Worm (Caenorhabditis elegans) whole organism, L4 larva: Measurements from ENCODE around the gene tbb-1.

Experiments used
- F37D6.2 ChIP-seq: sonication (generic microtip); optimal IDR thresholded peaks from 2 replicates; lab custom pipeline; 2016; ENCODE audit warnings: mild to moderate bottlenecking, missing genetic modification characterization, missing compliant biosample characterization
- F44E2.7 ChIP-seq: fragments of 200-800 bp; sonication (Bioruptor generic); IDR thresholded peaks from 2 replicates; pipeline ENCODE4 v2.1.2; 2022; ENCODE audit warnings: missing genetic modification characterization, missing compliant biosample characterization
- F49E8.2 ChIP-seq: sonication (generic microtip); optimal IDR thresholded peaks from 2 replicates; lab custom pipeline; 2016; ENCODE audit warnings: missing compliant biosample characterization, mild to moderate bottlenecking, missing genetic modification characterization, borderline replicate concordance
- R02D3.7 ChIP-seq: fragments of 150-350 bp; sonication (generic microtip); optimal IDR thresholded peaks from 3 replicates; lab custom pipeline; 2014; ENCODE audit warnings: missing biosample characterization, missing genetic modification characterization
- T26A8.4 ChIP-seq: fragments of 200-800 bp; sonication (Bioruptor generic); IDR thresholded peaks from 2 replicates; pipeline ENCODE4 v1.3.6; 2022; ENCODE audit warnings: missing genetic modification characterization, missing compliant biosample characterization
- Y5F2A.4 ChIP-seq: fragments of 200-800 bp; sonication (Bioruptor generic); optimal IDR thresholded peaks from 2 replicates; lab custom pipeline; 2018; ENCODE audit warnings: mild to moderate bottlenecking, missing genetic modification characterization, missing compliant biosample characterization
- Y75B8A.6 ChIP-seq: fragments of 200-800 bp; sonication (Bioruptor generic); IDR thresholded peaks from 2 replicates; pipeline ENCODE4 v1.3.6; 2022; ENCODE audit warnings: missing genetic modification reagents, missing genetic modification characterization, missing compliant biosample characterization
- ZK337.2 ChIP-seq: fragments of 200-800 bp; sonication (Bioruptor generic); IDR thresholded peaks from 2 replicates; pipeline ENCODE4 v1.3.6; 2022; ENCODE audit warnings: missing genetic modification reagents, missing genetic modification characterization, missing compliant biosample characterization
- aha-1 ChIP-seq: fragments of 150-350 bp; peaks from one replicate; lab custom pipeline; 2014; ENCODE audit warnings: missing biosample characterization, missing genetic modification characterization
- arid-1 ChIP-seq: fragments of 200-800 bp; sonication (Bioruptor generic); conservative IDR thresholded peaks from 2 replicates; pipeline ENCODE4 v1.3.6; 2022; ENCODE audit warnings: missing genetic modification reagents, missing genetic modification characterization, missing compliant biosample characterization
- ceh-82 ChIP-seq: sonication (generic microtip); optimal IDR thresholded peaks from 2 replicates; lab custom pipeline; 2017; ENCODE audit warnings: missing biosample characterization, missing genetic modification characterization
- ces-1 ChIP-seq: fragments of 150-350 bp; sonication (generic microtip); optimal IDR thresholded peaks from 4 replicates; lab custom pipeline; 2014; ENCODE audit warnings: missing biosample characterization, missing genetic modification reagents, missing genetic modification characterization
- cey-2 ChIP-seq: sonication (generic microtip); optimal IDR thresholded peaks from 3 replicates; lab custom pipeline; 2017; ENCODE audit warnings: missing genetic modification characterization, mild to moderate bottlenecking, missing compliant biosample characterization, antibody characterized with exemption, borderline replicate concordance; ENCODE audit not compliant: insufficient read depth
- ctbp-1 ChIP-seq: fragments of 200-800 bp; sonication (Bioruptor generic); IDR thresholded peaks from 2 replicates; pipeline ENCODE4 v1.3.6; 2022; ENCODE audit warnings: missing genetic modification reagents, missing genetic modification characterization, missing compliant biosample characterization
- daf-12 ChIP-seq: fragments of 150-350 bp; optimal IDR thresholded peaks from 2 replicates; lab custom pipeline; 2014; ENCODE audit warnings: missing biosample characterization, missing genetic modification reagents, missing genetic modification characterization
- daf-16 ChIP-seq, 3 experiments: sonication (generic microtip); optimal IDR thresholded peaks; 2 replicates each; lab custom pipeline; 2016 to 2017; ENCODE audit warnings: missing genetic modification characterization in 3 of 3, missing genetic modification reagents in 3 of 3, mild to moderate bottlenecking in 2 of 3, missing compliant biosample characterization in 2 of 3, missing biosample characterization in 1 of 3, moderate library complexity in 1 of 3
- daf-19 ChIP-seq: fragments of 200-800 bp; sonication (Bioruptor generic); conservative IDR thresholded peaks from 2 replicates; pipeline ENCODE4 v1.3.6; 2022; ENCODE audit warnings: missing genetic modification characterization, missing compliant biosample characterization
- dmd-6 ChIP-seq: fragments of 200-800 bp; sonication (Bioruptor generic); IDR thresholded peaks from 2 replicates; pipeline ENCODE4 v1.3.6; 2022; ENCODE audit warnings: missing genetic modification reagents, missing genetic modification characterization, missing compliant biosample characterization
- duxl-1 ChIP-seq: sonication (generic microtip); optimal IDR thresholded peaks from 2 replicates; lab custom pipeline; 2016; ENCODE audit warnings: mild to moderate bottlenecking, missing genetic modification characterization, moderate library complexity, missing compliant biosample characterization; ENCODE audit not compliant: poor library complexity
- egl-43 ChIP-seq: fragments of 200-800 bp; sonication (Bioruptor generic); IDR thresholded peaks from 2 replicates; pipeline ENCODE4 v1.3.6; 2022; ENCODE audit warnings: missing genetic modification reagents, missing genetic modification characterization, missing compliant biosample characterization
- fkh-10 ChIP-seq: fragments of 150-350 bp; optimal IDR thresholded peaks from 2 replicates; lab custom pipeline; 2014; ENCODE audit warnings: missing biosample characterization, missing genetic modification reagents, missing genetic modification characterization
- gei-8 ChIP-seq: fragments of 200-800 bp; sonication (Bioruptor generic); optimal IDR thresholded peaks from 2 replicates; lab custom pipeline; 2018; ENCODE audit warnings: mild to moderate bottlenecking, missing genetic modification characterization, missing compliant biosample characterization
- hif-1 ChIP-seq, 2 experiments: sonication (generic microtip); optimal IDR thresholded peaks; 2 replicates each; lab custom pipeline; 2016 to 2017; ENCODE audit warnings: missing compliant biosample characterization in 2 of 2, missing genetic modification characterization in 2 of 2, missing genetic modification reagents in 2 of 2, missing genotype in 2 of 2, mild to moderate bottlenecking in 1 of 2
- hlh-30 ChIP-seq: sonication (generic microtip); optimal IDR thresholded peaks from 2 replicates; lab custom pipeline; 2017; ENCODE audit warnings: antibody characterized with exemption, mild to moderate bottlenecking, missing genetic modification characterization, missing compliant biosample characterization; ENCODE audit not compliant: insufficient read depth
- hmg-1.1 ChIP-seq: fragments of 200-800 bp; sonication (Bioruptor generic); IDR thresholded peaks from 2 replicates; pipeline ENCODE4 v1.3.6; 2022; ENCODE audit warnings: missing genetic modification reagents, missing genetic modification characterization, missing compliant biosample characterization
- lin-1 ChIP-seq: fragments of 200-800 bp; sonication (Bioruptor generic); IDR thresholded peaks from 2 replicates; pipeline ENCODE4 v1.3.6; 2022; ENCODE audit warnings: missing genetic modification reagents, missing genetic modification characterization, missing compliant biosample characterization
- lin-29 ChIP-seq: fragments of 200-800 bp; sonication (Bioruptor generic); IDR thresholded peaks from 2 replicates; pipeline ENCODE4 v1.3.6; 2022; ENCODE audit warnings: missing genetic modification reagents, missing genetic modification characterization, missing compliant biosample characterization
- lin-39 ChIP-seq: fragments of 150-350 bp; optimal IDR thresholded peaks from 2 replicates; lab custom pipeline; 2014; ENCODE audit warnings: missing biosample characterization, missing genetic modification reagents, missing genetic modification characterization
- madf-5 ChIP-seq, 2 experiments: fragments of 200-800 bp; sonication (Bioruptor generic); IDR thresholded peaks; 2 replicates each; pipeline ENCODE4 v1.3.6; 2022; ENCODE audit warnings: missing compliant biosample characterization in 2 of 2, missing genetic modification characterization in 2 of 2
- madf-9 ChIP-seq: fragments of 200-800 bp; sonication (Bioruptor generic); conservative IDR thresholded peaks from 2 replicates; pipeline ENCODE4 v1.3.6; 2022; ENCODE audit warnings: missing genetic modification reagents, missing genetic modification characterization, missing compliant biosample characterization
- mep-1 ChIP-seq: fragments of 150-350 bp; sonication (generic microtip); optimal IDR thresholded peaks from 3 replicates; lab custom pipeline; 2014; ENCODE audit warnings: missing biosample characterization, missing genetic modification characterization
- mes-2 ChIP-seq: sonication (generic microtip); optimal IDR thresholded peaks from 2 replicates; lab custom pipeline; 2016; ENCODE audit warnings: missing genotype, mild to moderate bottlenecking, missing genetic modification characterization, missing compliant biosample characterization; ENCODE audit not compliant: poor library complexity, severe bottlenecking
- mxl-3 ChIP-seq: fragments of 200-800 bp; sonication (Bioruptor generic); optimal IDR thresholded peaks from 2 replicates; lab custom pipeline; 2018; ENCODE audit warnings: mild to moderate bottlenecking, missing genetic modification characterization, missing compliant biosample characterization
- nhr-11 ChIP-seq: fragments of 150-350 bp; optimal IDR thresholded peaks from 2 replicates; lab custom pipeline; 2014; ENCODE audit warnings: missing biosample characterization, missing genetic modification characterization
- nhr-111 ChIP-seq: fragments of 200-800 bp; sonication (Bioruptor generic); optimal IDR thresholded peaks from 2 replicates; lab custom pipeline; 2018; ENCODE audit warnings: mild to moderate bottlenecking, missing genetic modification characterization, missing compliant biosample characterization
- nhr-237 ChIP-seq: sonication (generic microtip); optimal IDR thresholded peaks from 2 replicates; lab custom pipeline; 2017; ENCODE audit warnings: missing biosample characterization, missing genetic modification characterization
- php-3 ChIP-seq: fragments of 200-800 bp; sonication (Bioruptor generic); IDR thresholded peaks from 2 replicates; pipeline ENCODE4 v1.3.6; 2022; ENCODE audit warnings: missing genetic modification reagents, missing genetic modification characterization, missing compliant biosample characterization
- pqm-1 ChIP-seq: sonication (generic microtip); optimal IDR thresholded peaks from 2 replicates; lab custom pipeline; 2017; ENCODE audit warnings: missing biosample characterization, missing genetic modification characterization
- sdz-12 ChIP-seq: fragments of 200-800 bp; sonication (Bioruptor generic); optimal IDR thresholded peaks from 2 replicates; lab custom pipeline; 2018; ENCODE audit warnings: mild to moderate bottlenecking, missing genetic modification characterization, missing compliant biosample characterization
- skn-1 ChIP-seq: fragments of 150-350 bp; optimal IDR thresholded peaks from 2 replicates; lab custom pipeline; 2014; ENCODE audit warnings: missing biosample characterization, missing genetic modification characterization
- spr-1 ChIP-seq: sonication (generic microtip); optimal IDR thresholded peaks from 2 replicates; lab custom pipeline; 2016; ENCODE audit warnings: mild to moderate bottlenecking, missing genetic modification characterization, missing compliant biosample characterization
- tag-97 ChIP-seq: fragments of 200-800 bp; sonication (Bioruptor generic); IDR thresholded peaks from 2 replicates; pipeline ENCODE4 v1.3.6; 2022; ENCODE audit warnings: missing genetic modification characterization, missing compliant biosample characterization
- tra-1 ChIP-seq: fragments of 200-800 bp; sonication (Bioruptor generic); IDR thresholded peaks from 2 replicates; pipeline ENCODE4 v1.3.6; 2022; ENCODE audit warnings: missing genetic modification reagents, missing genetic modification characterization, missing compliant biosample characterization
- zfp-2 ChIP-seq: sonication (generic microtip); optimal IDR thresholded peaks from 2 replicates; lab custom pipeline; 2016; ENCODE audit warnings: mild to moderate bottlenecking, missing genetic modification characterization, missing compliant biosample characterization
- zip-2 ChIP-seq: fragments of 150-350 bp; optimal IDR thresholded peaks from 2 replicates; lab custom pipeline; 2014; ENCODE audit warnings: missing biosample characterization, missing genetic modification characterization

The tbb-1 gene

DNA sequence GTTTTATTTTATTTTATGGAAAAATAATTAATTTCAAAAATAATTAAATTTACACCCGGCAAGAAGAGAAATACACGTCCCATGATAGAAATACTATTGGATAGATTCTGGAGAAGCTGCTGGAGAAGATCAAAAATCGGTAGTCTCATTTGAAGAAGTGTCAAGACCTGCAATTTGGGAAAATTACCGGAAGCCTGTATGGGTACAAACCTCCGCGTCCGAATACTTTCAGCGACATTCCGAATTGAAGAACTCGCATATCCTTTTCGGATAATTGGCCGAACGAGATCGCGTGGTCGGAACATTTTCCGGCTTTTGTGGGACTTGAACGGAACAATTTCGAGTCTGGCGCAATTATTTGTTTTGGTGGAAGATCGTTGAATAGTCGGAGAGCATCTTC lies 33.7 kb downstream of the tbb-1 start:
- TF ChIP-seq aha-1 (tag; lab: Kevin White, UChicago) (peak; percentile 17), hif-1 (tag; optimal IDR thresholded peaks at IDR 0.05; lab: Kevin White, UChicago) (no peak)

DNA sequence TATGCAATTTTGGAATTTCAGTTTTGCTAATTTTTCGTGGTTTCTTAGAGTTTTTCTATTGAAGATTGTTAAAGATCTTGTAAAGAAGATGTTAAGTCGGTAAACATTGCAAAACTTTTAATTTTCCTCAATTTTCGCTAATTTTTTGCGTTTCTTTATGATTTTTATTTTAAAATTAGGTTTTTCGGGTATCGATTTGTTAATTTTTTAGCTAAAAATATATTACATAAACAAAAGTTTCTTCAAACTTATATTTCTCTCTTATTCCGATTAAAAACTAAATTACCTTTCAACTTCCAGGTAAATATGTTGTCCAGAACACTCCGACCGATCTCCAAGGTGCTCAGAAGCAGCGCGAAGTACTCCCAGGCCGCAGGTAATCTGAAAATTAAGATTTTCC lies 34.8 kb downstream of the tbb-1 start, which contains the start of gene mrpl-12:
mrpl-12 (plus strand) TSS at position 301 of the 400 bp plus-strand sequence.
- TF ChIP-seq dmd-6 (GFP tag; lab: Robert Waterston, UW): no peak
- TF ChIP-seq hif-1 (tag; optimal IDR thresholded peaks at IDR 0.05; lab: Kevin White, UChicago): no peak
- TF ChIP-seq F44E2.7 (GFP tag; lab: Robert Waterston, UW): no peak
- no peak for TF ChIP-seq mxl-3 (GFP tag; lab: Kevin White, UChicago)
- no peak for TF ChIP-seq nhr-11
- TF ChIP-seq skn-1 (tag; lab: Kevin White, UChicago): no peak

DNA sequence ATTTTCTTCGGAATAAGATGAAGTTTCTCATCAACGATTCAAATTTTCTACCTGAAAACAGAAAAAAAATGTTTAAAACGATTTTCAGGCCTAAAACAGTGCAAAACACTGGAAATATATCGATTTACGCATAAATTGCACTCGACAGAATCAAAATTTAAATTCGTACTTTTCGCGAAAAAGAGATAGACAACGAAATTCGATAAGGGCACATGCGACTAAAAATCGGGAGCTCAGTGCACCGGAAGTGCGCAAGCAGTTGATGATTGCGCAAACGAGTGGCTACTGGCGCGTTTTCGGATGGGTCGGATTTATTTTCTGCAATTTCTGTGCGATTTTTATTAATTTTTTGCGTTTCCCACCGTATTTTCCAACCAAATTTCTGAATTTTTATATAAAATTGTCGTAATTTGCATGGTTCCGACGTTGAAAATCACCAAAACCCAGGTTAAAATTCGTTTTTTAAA lies 35.2 kb downstream of the tbb-1 start, which contains the start of the genes Y39A1A.21 and Y39A1A.22:
Y39A1A.21 (minus strand) TSS at position 51 of the 467 bp plus-strand sequence.
Y39A1A.22 (minus strand) TSS at position 57 of the 467 bp plus-strand sequence.
- peak; percentile 31 for TF ChIP-seq zip-2 (tag; lab: Kevin White, UChicago)
- TF ChIP-seq mxl-3 (GFP tag; lab: Kevin White, UChicago): no peak
- TF ChIP-seq dmd-6 (GFP tag; lab: Robert Waterston, UW): peak; percentile 80
- peak; percentile 33 for TF ChIP-seq fkh-10 (GFP tag; lab: Kevin White, UChicago)
- TF ChIP-seq hlh-30 (tag; lab: Kevin White, UChicago): peak; percentile 69
- 0 out of 2 replicates have a peak, but pooled peaks have one; percentile 43 for TF ChIP-seq ZK337.2 (GFP tag; lab: Robert Waterston, UW)
- TF ChIP-seq nhr-111 (GFP tag; lab: Kevin White, UChicago): no peak
- no peak for TF ChIP-seq madf-5 (GFP tag; IDR thresholded peaks at IDR 0.05; lab: Robert Waterston, UW)
- no peak for TF ChIP-seq Y5F2A.4
- TF ChIP-seq lin-29 (GFP tag; lab: Robert Waterston, UW): no peak
- 0 out of 2 replicates have a peak, but pooled peaks have one; percentile 28 for TF ChIP-seq daf-19 (GFP tag; lab: Robert Waterston, UW)
- TF ChIP-seq lin-1: no peak
- TF ChIP-seq pqm-1: peak; percentile 18
- peak in 1 of 2 experiments; percentile 60 for TF ChIP-seq hif-1 (tag; optimal IDR thresholded peaks at IDR 0.05; lab: Kevin White, UChicago)
- no peak for TF ChIP-seq ces-1 (GFP tag; lab: Kevin White, UChicago)
- TF ChIP-seq daf-16 (GFP tag; optimal IDR thresholded peaks at IDR 0.05; lab: Kevin White, UChicago): peak; percentile 7 to 50
- peak; percentile 60 for TF ChIP-seq daf-16 (tag; optimal IDR thresholded peaks at IDR 0.05; lab: Kevin White, UChicago)
- TF ChIP-seq gei-8 (GFP tag; lab: Kevin White, UChicago): no peak
- no peak for TF ChIP-seq cey-2
- peak; percentile 71 for TF ChIP-seq egl-43
- TF ChIP-seq lin-39 (tag; lab: Kevin White, UChicago): no peak
- TF ChIP-seq ctbp-1 (GFP tag; lab: Robert Waterston, UW): 0 out of 2 replicates have a peak, but pooled peaks have one; percentile 30
- TF ChIP-seq ceh-82: no peak
- peak; percentile 44 for TF ChIP-seq duxl-1 (tag; lab: Kevin White, UChicago)
- peak; percentile 68 for TF ChIP-seq arid-1 (GFP tag; lab: Robert Waterston, UW)
- TF ChIP-seq nhr-237: no peak
- peak; percentile 86 for TF ChIP-seq T26A8.4 (GFP tag; lab: Robert Waterston, UW)
- peak; percentile 72 for TF ChIP-seq hmg-1.1 (GFP tag; lab: Robert Waterston, UW)
- peak; percentile 51 for TF ChIP-seq madf-9 (GFP tag; lab: Robert Waterston, UW)
- TF ChIP-seq zfp-2 (tag; lab: Kevin White, UChicago): peak; percentile 16
- no peak for TF ChIP-seq R02D3.7 (tag; lab: Kevin White, UChicago)
- TF ChIP-seq Y75B8A.6 (GFP tag; lab: Robert Waterston, UW): no peak
- peak; percentile 84 for TF ChIP-seq mes-2
- peak; percentile 58 for TF ChIP-seq F37D6.2
- no peak for TF ChIP-seq sdz-12
- TF ChIP-seq mep-1 (tag; lab: Kevin White, UChicago): peak; percentile 81
- TF ChIP-seq daf-12 (tag; lab: Kevin White, UChicago): no peak
- no peak for TF ChIP-seq tag-97 (GFP tag; lab: Robert Waterston, UW)
- TF ChIP-seq php-3 (GFP tag; lab: Robert Waterston, UW): no peak
- peak; percentile 27 for TF ChIP-seq F49E8.2
- TF ChIP-seq spr-1 (tag; lab: Kevin White, UChicago): peak; percentile 62
- peak; percentile 61; the same call in 1 of the 2 replicates for TF ChIP-seq tra-1 (GFP tag; lab: Robert Waterston, UW)
